Fruit fly (Drosophila melanogaster) whole organism, pupa: ENCODE results near the gene por.

ENCODE experiments used
- CG10348 ChIP-seq: fragments of 200-800 bp; sonication (Bioruptor generic); IDR thresholded peaks from 2 replicates; pipeline ENCODE4 v1.3.6; 2022; ENCODE audit warnings: missing biosample characterization, missing genetic modification characterization
- CG17806 ChIP-seq: fragments of 200-800 bp; sonication (Bioruptor generic); optimal IDR thresholded peaks from 2 replicates; lab custom pipeline; 2018; ENCODE audit warnings: missing biosample characterization, mild to moderate bottlenecking, missing genetic modification characterization, moderate library complexity
- Snoo ChIP-seq: fragments of 200-800 bp; sonication (Bioruptor generic); optimal IDR thresholded peaks from 3 replicates; lab custom pipeline; 2017; ENCODE audit warnings: missing biosample characterization, mild to moderate bottlenecking, missing genetic modification characterization, inconsistent platforms
- fd96Ca ChIP-seq: fragments of 200-800 bp; sonication (Bioruptor generic); IDR thresholded peaks from 3 replicates; pipeline ENCODE4 v1.3.6; 2022; ENCODE audit warnings: missing biosample characterization, missing genetic modification characterization
- rn ChIP-seq: fragments of 200-800 bp; sonication (Bioruptor generic); IDR thresholded peaks from 2 replicates; pipeline ENCODE4 v1.3.6; 2022; ENCODE audit warnings: missing biosample characterization, missing genetic modification characterization

DNA sequence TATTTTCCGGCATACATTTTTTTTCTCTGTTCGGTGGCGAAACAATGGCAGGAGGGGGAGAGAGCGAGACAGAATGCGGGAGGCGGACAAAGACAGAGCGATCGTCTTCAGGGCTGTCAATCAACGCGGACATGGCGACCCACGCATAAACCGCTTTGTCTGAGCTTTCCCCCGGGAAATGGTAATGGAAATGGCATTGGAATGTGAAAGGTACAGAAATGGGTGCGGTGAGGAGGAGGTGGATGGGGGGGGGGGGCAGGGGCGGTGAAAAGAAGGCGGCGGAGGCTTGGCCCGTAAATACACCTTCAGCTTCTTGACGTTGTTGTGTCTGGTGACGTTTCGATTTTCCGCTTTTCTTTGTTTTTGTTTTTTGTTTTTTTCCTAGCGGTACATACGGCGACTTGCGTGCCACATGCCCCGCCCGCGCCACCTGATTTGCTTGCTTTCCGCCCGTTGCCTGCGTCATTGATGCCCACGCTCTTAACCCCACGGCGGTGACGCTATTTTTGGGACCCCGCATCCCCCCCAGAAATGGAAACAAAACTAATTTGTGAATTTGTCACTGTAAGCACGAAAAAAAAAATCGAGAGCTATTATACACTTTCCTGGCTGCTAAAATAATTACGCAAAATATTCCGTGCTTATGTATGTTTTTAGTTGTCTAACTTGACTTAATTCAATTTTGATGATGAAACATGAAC, 15.5 kb downstream of the por start:
- TF ChIP-seq fd96Ca, result no peak
- TF ChIP-seq rn (GFP tag; lab: Robert Waterston, UW), result no peak
- TF ChIP-seq Snoo (tag; lab: Kevin White, UChicago), result no peak
- TF ChIP-seq CG10348, result no peak
- TF ChIP-seq CG17806 (tag; lab: Kevin White, UChicago), result no peak
